Comparison of ENCODE assay signal across 2 fruit fly cellular contexts in the genomic region with DNA sequence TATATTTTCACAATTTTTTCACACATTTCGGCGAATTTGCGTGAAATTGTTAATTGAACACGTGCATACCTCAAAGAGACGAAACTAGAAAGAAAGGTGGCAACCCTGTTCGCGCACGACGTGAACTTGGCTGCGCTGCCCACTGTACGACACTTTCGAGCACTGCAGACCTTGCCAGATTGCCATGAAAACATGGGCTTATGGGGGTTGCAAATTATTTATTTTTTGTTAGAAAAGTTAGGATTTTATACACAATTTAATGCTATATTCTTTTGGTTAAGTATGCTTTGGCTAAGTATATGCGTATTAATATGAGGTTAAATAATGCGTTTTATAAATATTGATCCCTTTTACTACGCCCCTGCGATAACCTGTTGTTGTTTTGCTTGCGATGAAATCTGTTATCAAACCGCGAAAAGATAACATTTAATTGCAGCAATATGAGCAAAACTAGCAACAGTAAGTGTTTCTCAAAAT.
TF ChIP-seq lines count a peak whose summit lies in the region.

A gene (minus strand): TSS at position 100 of the 477 bp plus-strand sequence.
A gene (plus strand): TSS at position 369 of the 477 bp plus-strand sequence.

TF ChIP-seq in whole organism, embryonic, 481 proteins besides CTCF, POLR2A, EP300 and RAD21 (continued from another document and continues in another):
- peak; percentile 92 for TF ChIP-seq tup (GFP tag; optimal IDR thresholded peaks at IDR 0.05; lab: Kevin White, UChicago)
- TF ChIP-seq Meics (GFP tag; optimal IDR thresholded peaks at IDR 0.05; lab: Kevin White, UChicago), result peak; percentile 96
- TF ChIP-seq ab (GFP tag; optimal IDR thresholded peaks at IDR 0.05; lab: Kevin White, UChicago), result peak; percentile 87
- peak; percentile 93 for TF ChIP-seq CG1792 (GFP tag; optimal IDR thresholded peaks at IDR 0.05; lab: Kevin White, UChicago)
- TF ChIP-seq CG16815 (GFP tag; optimal IDR thresholded peaks at IDR 0.05; lab: Kevin White, UChicago), result peak; percentile 95
- peak; percentile 80 for TF ChIP-seq CG3995 (GFP tag; optimal IDR thresholded peaks at IDR 0.05; lab: Kevin White, UChicago)
- peak; percentile 85 for TF ChIP-seq crc (GFP tag; optimal IDR thresholded peaks at IDR 0.05; lab: Kevin White, UChicago)
- peak; percentile 70 for TF ChIP-seq BEAF-32 (GFP tag; optimal IDR thresholded peaks at IDR 0.05; lab: Kevin White, UChicago)
- peak; percentile 98 for TF ChIP-seq CG30403 (GFP tag; optimal IDR thresholded peaks at IDR 0.05; lab: Kevin White, UChicago)
- peak; percentile 62; the same call in 1 of the 2 replicates for TF ChIP-seq Lim3 (GFP tag; IDR thresholded peaks at IDR 0.05; lab: Robert Waterston, UW)
- TF ChIP-seq Ets97D (GFP tag; optimal IDR thresholded peaks at IDR 0.05; lab: Kevin White, UChicago), result peak; percentile 99
- peak; percentile 89 for TF ChIP-seq Taf1 (GFP tag; IDR thresholded peaks at IDR 0.05; lab: Robert Waterston, UW)
- peak; percentile 69 for TF ChIP-seq amos (GFP tag; IDR thresholded peaks at IDR 0.05; lab: Robert Waterston, UW; ENCODE audit: partially characterized antibody)
- peak; percentile 75 for TF ChIP-seq Deaf1 (tag; optimal IDR thresholded peaks at IDR 0.05; lab: Kevin White, UChicago)
- TF ChIP-seq scrt (GFP tag; optimal IDR thresholded peaks at IDR 0.05; lab: Kevin White, UChicago), result peak; percentile 99
- TF ChIP-seq CG14860 (GFP tag; IDR thresholded peaks at IDR 0.05; lab: Robert Waterston, UW; ENCODE audit: partially characterized antibody), result no peak; the same call in 2 of the 3 replicates
- TF ChIP-seq cato (GFP tag; optimal IDR thresholded peaks at IDR 0.05; lab: Kevin White, UChicago; ENCODE audit: borderline replicate concordance), result peak; percentile 82
- TF ChIP-seq Hr51 (GFP tag; optimal IDR thresholded peaks at IDR 0.05; lab: Kevin White, UChicago), result peak; percentile 94 to 97
- TF ChIP-seq run (tag; optimal IDR thresholded peaks at IDR 0.05; lab: Kevin White, UChicago), result peak; percentile 95
- TF ChIP-seq ara (GFP tag; IDR thresholded peaks at IDR 0.05; lab: Robert Waterston, UW), result peak; percentile 92
- TF ChIP-seq CG9817 (tag; optimal IDR thresholded peaks at IDR 0.05; lab: Kevin White, UChicago), result peak; percentile 98
- peak; percentile 34; the same call in 1 of the 2 replicates for TF ChIP-seq inv (GFP tag; IDR thresholded peaks at IDR 0.05; lab: Robert Waterston, UW; ENCODE audit: partially characterized antibody)
- peak; percentile 87 for TF ChIP-seq sd (tag; optimal IDR thresholded peaks at IDR 0.05; lab: Kevin White, UChicago)
- peak; percentile 89 for TF ChIP-seq Oli (tag; optimal IDR thresholded peaks at IDR 0.05; lab: Kevin White, UChicago)
- TF ChIP-seq CG18011 (GFP tag; optimal IDR thresholded peaks at IDR 0.05; lab: Kevin White, UChicago), result peak; percentile 87
- TF ChIP-seq bbx (GFP tag; IDR thresholded peaks at IDR 0.05; lab: Robert Waterston, UW; ENCODE audit: partially characterized antibody), result peak; percentile 58; the same call in 1 of the 2 replicates
- peak; percentile 94 for TF ChIP-seq chm (GFP tag; IDR thresholded peaks at IDR 0.05; lab: Robert Waterston, UW)
- peak; percentile 94 for TF ChIP-seq ham (GFP tag; IDR thresholded peaks at IDR 0.05; lab: Robert Waterston, UW)
- peak in 1 of 2 experiments; percentile 87 for TF ChIP-seq Eip74EF (GFP tag; optimal IDR thresholded peaks at IDR 0.05; lab: Kevin White, UChicago)
- peak; percentile 83 for TF ChIP-seq CG5180 (GFP tag; optimal IDR thresholded peaks at IDR 0.05; lab: Kevin White, UChicago)
- peak; percentile 98 for TF ChIP-seq sens (GFP tag; lab: Kevin White, UChicago)
- peak; percentile 91 for TF ChIP-seq Nf-YC (tag; optimal IDR thresholded peaks at IDR 0.05; lab: Kevin White, UChicago)
- peak; percentile 83 for TF ChIP-seq CG8281 (tag; optimal IDR thresholded peaks at IDR 0.05; lab: Kevin White, UChicago)
- peak; percentile 92 for TF ChIP-seq sr (GFP tag; IDR thresholded peaks at IDR 0.05; lab: Robert Waterston, UW)
- TF ChIP-seq bab2 (GFP tag; optimal IDR thresholded peaks at IDR 0.05; lab: Kevin White, UChicago), result peak; percentile 93
- TF ChIP-seq CG9437 (GFP tag; optimal IDR thresholded peaks at IDR 0.05; lab: Kevin White, UChicago), result peak; percentile 82
- TF ChIP-seq CG11723 (GFP tag; optimal IDR thresholded peaks at IDR 0.05; lab: Kevin White, UChicago), result peak; percentile 91
- TF ChIP-seq usp (GFP tag; optimal IDR thresholded peaks at IDR 0.05; lab: Kevin White, UChicago), result no peak
- peak; percentile 87 for TF ChIP-seq CG17802 (tag; optimal IDR thresholded peaks at IDR 0.05; lab: Kevin White, UChicago)
- TF ChIP-seq Six4 (GFP tag; optimal IDR thresholded peaks at IDR 0.05; lab: Kevin White, UChicago), result peak; percentile 86
- TF ChIP-seq Atf3 (GFP tag; optimal IDR thresholded peaks at IDR 0.05; lab: Kevin White, UChicago), result peak; percentile 95
- peak; percentile 93 for TF ChIP-seq CG17359 (tag; optimal IDR thresholded peaks at IDR 0.05; lab: Kevin White, UChicago)
- TF ChIP-seq CG6654 (GFP tag; optimal IDR thresholded peaks at IDR 0.05; lab: Kevin White, UChicago), result peak; percentile 71
- peak; percentile 99 for TF ChIP-seq CG3847 (GFP tag; IDR thresholded peaks at IDR 0.05; lab: Robert Waterston, UW)
- peak; percentile 97 for TF ChIP-seq unpg (GFP tag; optimal IDR thresholded peaks at IDR 0.05; lab: Kevin White, UChicago)
- TF ChIP-seq wor (GFP tag; IDR thresholded peaks at IDR 0.05; lab: Robert Waterston, UW), result peak; percentile 80
- TF ChIP-seq CG9797 (GFP tag; optimal IDR thresholded peaks at IDR 0.05; lab: Kevin White, UChicago), result peak; percentile 59
- TF ChIP-seq sc (optimal IDR thresholded peaks at IDR 0.05; lab: Kevin White, UChicago), result no peak
- TF ChIP-seq sc (GFP tag; optimal IDR thresholded peaks at IDR 0.05; lab: Kevin White, UChicago), result peak; percentile 87
- peak; percentile 97 for TF ChIP-seq bcd (GFP tag; optimal IDR thresholded peaks at IDR 0.05; lab: Kevin White, UChicago)
- TF ChIP-seq CG14710 (tag; optimal IDR thresholded peaks at IDR 0.05; lab: Kevin White, UChicago), result peak; percentile 95
- peak; percentile 94 for TF ChIP-seq Sox102F (GFP tag; optimal IDR thresholded peaks at IDR 0.05; lab: Kevin White, UChicago)
- TF ChIP-seq salm (tag; optimal IDR thresholded peaks at IDR 0.05; lab: Kevin White, UChicago), result peak; percentile 91
- peak; percentile 85 for TF ChIP-seq D19A (tag; optimal IDR thresholded peaks at IDR 0.05; lab: Kevin White, UChicago)
- peak; percentile 93 for TF ChIP-seq HLH3B (GFP tag; IDR thresholded peaks at IDR 0.05; lab: Robert Waterston, UW)
- TF ChIP-seq CG16813 (GFP tag; IDR thresholded peaks at IDR 0.05; lab: Robert Waterston, UW; ENCODE audit: partially characterized antibody), result peak; percentile 42; the same call in 1 of the 3 replicates
- TF ChIP-seq Hr3 (GFP tag; optimal IDR thresholded peaks at IDR 0.05; lab: Kevin White, UChicago), result peak; percentile 96
- no peak for TF ChIP-seq nau (GFP tag; optimal IDR thresholded peaks at IDR 0.05; lab: Kevin White, UChicago)
- TF ChIP-seq tgo (GFP tag; IDR thresholded peaks at IDR 0.05; lab: Robert Waterston, UW), result peak; percentile 96
- TF ChIP-seq CG18619 (GFP tag; optimal IDR thresholded peaks at IDR 0.05; lab: Kevin White, UChicago), result peak; percentile 96

TF ChIP-seq in whole organism, prepupa, 60 proteins besides CTCF, POLR2A, EP300 and RAD21 (continued from another document):
- peak; percentile 71 for TF ChIP-seq CG16779 (tag; optimal IDR thresholded peaks at IDR 0.05; lab: Kevin White, UChicago)
- peak; percentile 84 for TF ChIP-seq CG10669 (GFP tag; optimal IDR thresholded peaks at IDR 0.05; lab: Kevin White, UChicago)
- peak; percentile 96 for TF ChIP-seq CG31627 (GFP tag; optimal IDR thresholded peaks at IDR 0.05; lab: Kevin White, UChicago)
- TF ChIP-seq achi (GFP tag; optimal IDR thresholded peaks at IDR 0.05; lab: Kevin White, UChicago), result peak; percentile 89
- peak; percentile 91 for TF ChIP-seq Hr4 (GFP tag; optimal IDR thresholded peaks at IDR 0.05; lab: Kevin White, UChicago)
- peak; percentile 89 for TF ChIP-seq CG32006 (GFP tag; optimal IDR thresholded peaks at IDR 0.05; lab: Kevin White, UChicago)
- peak; percentile 95 for TF ChIP-seq cyc (GFP tag; optimal IDR thresholded peaks at IDR 0.05; lab: Kevin White, UChicago)
- peak; percentile 85 for TF ChIP-seq CG8319 (GFP tag; optimal IDR thresholded peaks at IDR 0.05; lab: Kevin White, UChicago)
- TF ChIP-seq CG9139 (GFP tag; optimal IDR thresholded peaks at IDR 0.05; lab: Kevin White, UChicago), result peak; percentile 78
- peak; percentile 79 for TF ChIP-seq fd59A (GFP tag; optimal IDR thresholded peaks at IDR 0.05; lab: Kevin White, UChicago)
- peak; percentile 95 for TF ChIP-seq CG10631 (GFP tag; optimal IDR thresholded peaks at IDR 0.05; lab: Kevin White, UChicago)
